Fruit fly (Drosophila melanogaster): ENCODE data around the gene CG7742.

Gene CG7742

dm6 chr2L:5247384-5247783 lies 32.5 kb upstream of the CG7742 start:
- TF ChIP-seq CG8478 (optimal IDR thresholded peaks at IDR 0.05) = no peak
- no peak for TF ChIP-seq CTCF (optimal IDR thresholded peaks at IDR 0.05)

dm6 chr2L:5245363-5245892 lies 30.5 kb upstream of the CG7742 start:
- no peak for TF ChIP-seq CTCF (optimal IDR thresholded peaks at IDR 0.05)
- TF ChIP-seq CG8478 (optimal IDR thresholded peaks at IDR 0.05) = no peak

- TF ChIP-seq CTCF (optimal IDR thresholded peaks at IDR 0.05) (no peak), CG8478 (optimal IDR thresholded peaks at IDR 0.05) (no peak)
These were observed 27.5 kb upstream of the CG7742 start for dm6 chr2L:5242194-5242914.

DNA sequence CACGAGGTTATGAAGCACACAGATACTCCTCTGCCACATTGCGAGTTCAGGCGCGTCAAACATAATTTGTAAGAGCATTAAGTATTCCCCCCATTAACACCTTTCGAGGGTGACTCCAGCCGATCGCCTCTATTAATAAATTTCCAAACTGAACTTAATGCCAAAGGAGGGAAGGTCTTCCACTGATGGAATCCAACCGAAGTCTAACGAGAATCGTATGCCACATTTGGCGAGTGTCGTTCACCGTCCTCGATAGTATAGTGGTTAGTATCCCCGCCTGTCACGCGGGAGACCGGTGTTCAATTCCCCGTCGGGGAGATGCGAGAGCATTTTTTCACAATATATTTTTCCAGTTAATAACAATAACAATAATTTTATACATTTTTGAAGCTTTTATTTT lies 25.6 kb upstream of the CG7742 start:
- TF ChIP-seq CTCF (optimal IDR thresholded peaks at IDR 0.05) = no peak
- TF ChIP-seq CG8478 (optimal IDR thresholded peaks at IDR 0.05) = no peak

DNA sequence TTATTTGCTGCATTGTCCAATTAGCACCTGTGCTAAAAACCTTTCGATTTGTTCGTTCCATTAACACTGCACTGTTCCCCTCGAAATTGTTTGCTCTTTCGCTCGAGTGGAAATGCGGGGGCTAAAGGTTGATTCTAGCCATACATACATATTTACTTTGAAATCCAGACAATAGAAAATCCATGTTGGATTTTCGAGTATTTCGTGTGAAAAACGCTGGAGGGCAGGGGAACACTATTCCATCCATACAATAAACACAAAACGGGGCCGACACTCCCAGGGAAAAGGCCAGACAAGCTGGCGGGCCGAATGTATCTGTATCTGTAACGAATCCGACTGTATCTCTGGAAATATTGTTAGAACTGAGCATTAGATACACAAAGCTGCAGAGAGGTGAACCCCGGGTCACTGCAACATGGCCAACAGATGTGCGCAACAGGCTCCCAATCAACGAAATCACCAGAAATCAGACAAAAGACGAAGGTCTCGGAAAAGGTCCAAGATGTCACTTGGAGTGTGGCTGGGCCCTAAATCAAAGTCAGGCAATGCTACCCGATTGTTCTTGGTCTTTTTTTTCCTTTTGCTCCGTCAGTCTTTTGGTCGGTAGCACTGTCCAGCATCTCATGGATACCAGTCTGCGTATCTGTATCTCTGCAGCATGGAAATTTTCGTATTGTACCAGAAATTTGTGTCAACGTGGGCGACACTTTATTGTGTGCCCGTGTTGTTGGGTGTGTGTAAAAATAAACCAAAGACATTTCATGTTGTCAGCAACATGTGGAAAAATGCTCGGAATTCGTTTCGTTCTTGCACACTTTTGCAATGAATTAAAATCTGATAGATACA lies 24.8 kb upstream of the CG7742 start:
- TF ChIP-seq CG8478 (optimal IDR thresholded peaks at IDR 0.05) (no peak), CTCF (optimal IDR thresholded peaks at IDR 0.05) (no peak)

DNA sequence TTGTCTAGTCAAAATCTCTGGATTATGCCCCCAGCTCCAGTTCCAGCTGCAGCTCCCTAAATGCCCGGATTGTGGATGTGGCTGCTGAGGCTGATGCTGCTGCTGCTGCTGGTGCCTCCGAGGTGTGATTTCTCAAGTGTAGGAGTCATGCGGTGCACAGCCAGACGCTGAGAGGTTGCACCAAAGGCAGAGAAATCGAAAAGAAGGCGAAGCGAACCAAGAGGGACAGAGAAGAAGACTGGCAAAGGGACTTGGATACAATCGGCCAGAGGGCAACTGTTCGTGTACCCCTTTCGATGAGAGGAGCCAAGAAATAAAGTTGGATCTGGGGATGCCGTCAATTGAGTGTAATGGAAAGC lies 23.7 kb upstream of the CG7742 start:
- no peak for TF ChIP-seq CG8478 (optimal IDR thresholded peaks at IDR 0.05)
- TF ChIP-seq CTCF (optimal IDR thresholded peaks at IDR 0.05) = no peak

DNA sequence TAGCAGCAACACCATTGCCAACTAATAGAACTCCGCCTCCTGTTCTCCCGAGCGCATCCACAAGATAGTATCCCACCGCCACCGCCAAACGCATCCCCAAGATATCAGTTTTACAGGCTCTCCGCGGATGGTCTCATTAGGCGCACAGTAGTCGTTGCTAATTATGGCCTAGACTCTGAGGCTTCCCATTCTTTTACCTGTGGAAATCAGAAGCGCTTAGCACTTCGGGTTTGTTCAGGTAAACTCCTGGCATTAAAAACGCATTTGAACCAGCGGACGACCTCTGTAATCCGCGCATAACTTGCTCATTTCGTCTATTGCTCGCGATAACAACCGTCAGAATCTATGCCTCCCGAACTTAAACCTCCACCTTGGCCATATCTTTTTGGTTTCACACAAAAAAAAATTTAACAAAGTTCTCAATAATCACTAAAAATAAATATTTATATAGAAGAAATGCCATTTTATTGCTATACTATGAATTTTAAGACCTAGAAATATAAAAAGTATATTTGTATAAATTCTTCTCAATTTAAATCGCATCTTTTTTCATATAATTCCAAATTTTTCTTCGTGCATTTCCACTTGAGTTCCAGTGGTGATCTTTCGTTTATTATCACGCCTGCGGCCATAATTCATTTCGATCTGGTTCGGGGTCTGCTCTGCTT lies 23.2 kb upstream of the CG7742 start:
- TF ChIP-seq CTCF (optimal IDR thresholded peaks at IDR 0.05) (no peak), CG8478 (optimal IDR thresholded peaks at IDR 0.05) (no peak)

DNA sequence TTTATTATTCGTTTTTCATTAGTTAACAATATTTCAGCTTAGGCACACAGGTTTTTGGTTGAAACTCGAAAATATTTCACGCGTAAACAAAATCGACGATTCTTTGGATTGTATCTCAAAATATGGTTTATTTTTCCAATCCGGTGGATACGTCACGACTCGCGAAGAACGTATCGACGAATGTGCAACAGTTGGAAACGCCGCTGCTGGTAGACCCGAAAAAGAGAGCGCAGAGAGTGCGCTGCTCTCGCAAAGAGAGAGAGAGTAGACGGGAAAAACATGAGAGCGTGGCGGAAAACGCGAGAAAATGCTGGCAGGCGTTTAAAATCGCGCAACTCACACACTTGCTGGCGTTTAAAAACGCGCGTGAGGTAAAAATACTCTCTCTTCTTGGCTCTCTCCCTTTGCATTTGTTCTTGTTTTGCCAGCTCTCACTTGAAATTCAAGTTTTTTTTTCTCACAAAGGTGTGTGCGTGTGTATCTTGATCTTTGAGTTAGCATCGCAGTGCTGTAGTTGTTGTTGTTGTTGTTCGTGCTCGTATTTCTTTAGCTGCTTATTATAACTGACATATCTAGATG lies 22.4 kb upstream of the CG7742 start:
- no peak for TF ChIP-seq CTCF (optimal IDR thresholded peaks at IDR 0.05)
- no peak for TF ChIP-seq CG8478 (optimal IDR thresholded peaks at IDR 0.05)

- no peak for TF ChIP-seq CTCF (optimal IDR thresholded peaks at IDR 0.05)
- no peak for TF ChIP-seq CG8478 (optimal IDR thresholded peaks at IDR 0.05)
These were observed 21.5 kb upstream of the CG7742 start for dm6 chr2L:5236346-5236809.

DNA sequence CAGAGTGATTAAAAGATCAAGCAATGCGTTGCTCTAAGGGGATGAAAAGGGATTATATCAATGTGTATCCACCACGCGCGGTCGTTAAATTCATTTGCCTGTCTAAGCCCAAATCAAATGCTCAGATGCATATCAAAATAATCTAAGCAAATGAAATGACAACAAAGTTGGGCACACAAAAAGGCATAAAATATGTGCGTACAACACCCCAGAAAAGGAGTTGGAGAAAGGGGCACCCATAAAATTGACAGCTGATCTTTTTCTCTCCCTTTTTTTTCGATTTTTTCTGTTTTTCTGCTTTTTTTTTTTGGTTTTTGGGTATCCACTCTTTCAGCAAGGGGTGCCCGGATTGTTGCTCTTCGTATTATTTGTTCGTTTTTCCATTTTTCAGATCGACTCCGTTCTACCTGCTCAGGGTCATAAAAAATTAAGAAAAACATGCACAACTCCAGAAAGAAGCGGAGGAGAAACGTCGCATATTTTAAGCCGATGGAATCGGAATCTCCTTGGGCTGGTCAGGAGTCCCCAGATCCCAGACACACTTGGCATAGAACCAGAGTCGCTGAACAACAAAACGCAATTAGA lies 19.9 kb upstream of the CG7742 start:
- TF ChIP-seq CTCF (optimal IDR thresholded peaks at IDR 0.05) (no peak), CG8478 (optimal IDR thresholded peaks at IDR 0.05) (no peak)

- TF ChIP-seq CTCF (optimal IDR thresholded peaks at IDR 0.05) = no peak
- no peak for TF ChIP-seq CG8478 (optimal IDR thresholded peaks at IDR 0.05)
These were observed 18.4 kb upstream of the CG7742 start for dm6 chr2L:5232967-5233909.

DNA sequence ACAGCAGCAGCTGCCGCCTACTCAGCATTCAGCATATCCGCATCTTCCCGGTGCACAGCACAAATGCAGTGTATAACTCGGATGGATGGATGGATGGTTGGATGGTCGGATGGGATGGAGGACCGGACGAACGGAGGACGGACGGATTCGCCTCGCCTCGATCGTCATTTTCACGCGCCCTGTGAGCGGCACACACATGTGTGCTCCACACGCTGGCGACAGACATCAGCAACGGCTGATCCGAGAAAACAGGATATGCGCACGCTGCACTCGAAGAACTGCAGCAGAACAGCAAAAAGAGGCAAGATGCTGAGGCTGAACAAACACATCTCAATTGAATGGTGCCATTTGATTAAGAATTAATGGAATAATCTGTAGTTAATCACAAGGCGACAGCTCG lies 17.3 kb upstream of the CG7742 start:
- TF ChIP-seq CG8478 (optimal IDR thresholded peaks at IDR 0.05) (no peak), CTCF (optimal IDR thresholded peaks at IDR 0.05) (no peak)

- TF ChIP-seq CTCF (optimal IDR thresholded peaks at IDR 0.05) (no peak), CG8478 (optimal IDR thresholded peaks at IDR 0.05) (no peak)
These were observed 16.6 kb upstream of the CG7742 start for dm6 chr2L:5231437-5231836.

dm6 chr2L:5230772-5231171 lies 15.9 kb upstream of the CG7742 start:
- TF ChIP-seq CTCF (optimal IDR thresholded peaks at IDR 0.05) = no peak
- TF ChIP-seq CG8478 (optimal IDR thresholded peaks at IDR 0.05) = no peak
